Worm (Caenorhabditis elegans) whole organism, mixed stage, embryonic: ENCODE measurements around the gene F15D4.2.

ENCODE experiments used
- M03D4.4 ChIP-seq: sonication (generic microtip); optimal IDR thresholded peaks from 2 replicates; lab custom pipeline; 2017; ENCODE audit warnings: mild to moderate bottlenecking, missing genetic modification characterization, missing compliant biosample characterization
- blmp-1 ChIP-seq: fragments of 150-350 bp; optimal IDR thresholded peaks from 2 replicates; lab custom pipeline; 2014; ENCODE audit warnings: missing biosample characterization, missing genetic modification characterization
- ceh-39 ChIP-seq: fragments of 150-350 bp; optimal IDR thresholded peaks from 2 replicates; lab custom pipeline; 2014; ENCODE audit warnings: missing biosample characterization, missing genetic modification characterization
- ces-1 ChIP-seq: fragments of 150-350 bp; optimal IDR thresholded peaks from 2 replicates; lab custom pipeline; 2014; ENCODE audit warnings: missing biosample characterization, missing genetic modification reagents, missing genetic modification characterization
- cnd-1 ChIP-seq: fragments of 200-800 bp; sonication (Bioruptor generic); optimal IDR thresholded peaks from 2 replicates; lab custom pipeline; 2018; ENCODE audit warnings: mild to moderate bottlenecking, missing genetic modification characterization, missing compliant biosample characterization
- elt-1 ChIP-seq: sonication (generic microtip); optimal IDR thresholded peaks from 2 replicates; lab custom pipeline; 2017; ENCODE audit warnings: missing genetic modification characterization, mild to moderate bottlenecking, missing compliant biosample characterization, antibody characterized with exemption, moderate library complexity, borderline replicate concordance; ENCODE audit not compliant: insufficient read depth
- flh-1 ChIP-seq: fragments of 200-800 bp; sonication (Bioruptor generic); optimal IDR thresholded peaks from 2 replicates; lab custom pipeline; 2018; ENCODE audit warnings: mild to moderate bottlenecking, missing genetic modification characterization, moderate library complexity, missing compliant biosample characterization
- ham-2 ChIP-seq: fragments of 200-800 bp; sonication (Bioruptor generic); optimal IDR thresholded peaks from 2 replicates; lab custom pipeline; 2018; ENCODE audit warnings: mild to moderate bottlenecking, missing genetic modification characterization, missing compliant biosample characterization
- hlh-1 ChIP-seq: fragments of 150-350 bp; optimal IDR thresholded peaks from 2 replicates; lab custom pipeline; 2014; ENCODE audit warnings: missing biosample characterization, missing genetic modification reagents, missing genetic modification characterization
- lin-13 ChIP-seq: fragments of 150-350 bp; optimal IDR thresholded peaks from 2 replicates; lab custom pipeline; 2014; ENCODE audit warnings: missing biosample characterization, missing genetic modification characterization
- lin-32 ChIP-seq: fragments of 200-800 bp; sonication (Bioruptor generic); optimal IDR thresholded peaks from 2 replicates; lab custom pipeline; 2018; ENCODE audit warnings: mild to moderate bottlenecking, missing genetic modification characterization, missing compliant biosample characterization
- lsy-2 ChIP-seq: fragments of 150-350 bp; optimal IDR thresholded peaks from 2 replicates; lab custom pipeline; 2014; ENCODE audit warnings: missing biosample characterization, missing genetic modification characterization
- mab-5 ChIP-seq: fragments of 150-350 bp; optimal IDR thresholded peaks from 2 replicates; lab custom pipeline; 2014; ENCODE audit warnings: missing biosample characterization, missing genetic modification characterization
- mep-1 ChIP-seq: fragments of 150-350 bp; optimal IDR thresholded peaks from 2 replicates; lab custom pipeline; 2017; ENCODE audit warnings: missing biosample characterization, missing genetic modification reagents, missing genetic modification characterization, inconsistent platforms
- mls-2 ChIP-seq: sonication (generic microtip); optimal IDR thresholded peaks from 2 replicates; lab custom pipeline; 2016; ENCODE audit warnings: mild to moderate bottlenecking, missing genetic modification characterization, moderate library complexity, missing compliant biosample characterization
- nhr-12 ChIP-seq: fragments of 150-350 bp; optimal IDR thresholded peaks from 2 replicates; lab custom pipeline; 2014; ENCODE audit warnings: missing biosample characterization, missing genetic modification characterization
- nhr-2 ChIP-seq: fragments of 150-350 bp; optimal IDR thresholded peaks from 2 replicates; lab custom pipeline; 2014; ENCODE audit warnings: missing biosample characterization, missing genetic modification characterization
- nhr-237 ChIP-seq: fragments of 150-350 bp; optimal IDR thresholded peaks from 2 replicates; lab custom pipeline; 2014; ENCODE audit warnings: missing biosample characterization, missing genetic modification characterization
- nhr-28 ChIP-seq: fragments of 150-350 bp; optimal IDR thresholded peaks from 2 replicates; lab custom pipeline; 2014; ENCODE audit warnings: missing biosample characterization, missing genetic modification characterization
- pha-4 ChIP-seq: fragments of 150-350 bp; optimal IDR thresholded peaks from 2 replicates; lab custom pipeline; 2018; ENCODE audit warnings: missing biosample characterization, missing genetic modification reagents, missing genetic modification characterization
- sem-2 ChIP-seq: fragments of 200-800 bp; sonication (Bioruptor generic); optimal IDR thresholded peaks from 2 replicates; lab custom pipeline; 2018; ENCODE audit warnings: mild to moderate bottlenecking, missing genetic modification characterization, missing compliant biosample characterization
- snpc-4 ChIP-seq: fragments of 150-350 bp; optimal IDR thresholded peaks from 2 replicates; lab custom pipeline; 2014; ENCODE audit warnings: missing biosample characterization, missing genetic modification characterization
- tbx-8 ChIP-seq: fragments of 200-800 bp; sonication (Bioruptor generic); optimal IDR thresholded peaks from 2 replicates; lab custom pipeline; 2018; ENCODE audit warnings: mild to moderate bottlenecking, missing genetic modification characterization, moderate library complexity, missing compliant biosample characterization
- unc-120 ChIP-seq: sonication (generic microtip); optimal IDR thresholded peaks from 2 replicates; lab custom pipeline; 2017; ENCODE audit warnings: missing genetic modification characterization, missing compliant biosample characterization; ENCODE audit not compliant: poor library complexity, severe bottlenecking
- unc-39 ChIP-seq: fragments of 150-350 bp; optimal IDR thresholded peaks from 2 replicates; lab custom pipeline; 2014; ENCODE audit warnings: missing biosample characterization, missing genetic modification characterization
- unc-62 ChIP-seq: fragments of 150-350 bp; optimal IDR thresholded peaks from 2 replicates; lab custom pipeline; 2014; ENCODE audit warnings: missing biosample characterization, missing genetic modification reagents, missing genetic modification characterization
- zip-8 ChIP-seq: fragments of 150-350 bp; optimal IDR thresholded peaks from 2 replicates; lab custom pipeline; 2014; ENCODE audit warnings: missing biosample characterization, missing genetic modification characterization
- ztf-11 ChIP-seq: fragments of 150-350 bp; optimal IDR thresholded peaks from 2 replicates; lab custom pipeline; 2014; ENCODE audit warnings: missing biosample characterization, missing genetic modification characterization

The F15D4.2 gene

DNA sequence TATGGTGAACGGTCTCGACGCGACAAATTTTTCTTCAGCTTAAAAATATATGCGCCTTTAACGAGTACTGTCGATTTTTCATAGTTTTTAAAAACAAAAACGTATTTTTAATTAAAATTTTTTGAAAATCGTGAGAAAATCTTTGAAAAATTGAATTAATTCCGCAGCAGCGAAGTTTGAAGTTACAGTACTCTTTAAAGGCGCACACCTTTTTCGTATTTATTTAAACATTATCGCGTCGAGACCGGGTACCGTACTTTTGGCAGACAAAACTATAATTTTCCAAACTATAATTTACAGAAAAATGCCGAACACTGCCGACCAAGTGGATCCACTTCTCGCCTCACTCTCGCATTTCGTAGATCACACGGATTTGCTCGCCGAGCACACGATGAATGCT lies at the start of gene F15D4.2:
Gene F15D4.2, plus strand, starts transcription at position 301 of the 400 bp plus-strand sequence.
- TF ChIP-seq mls-2 (no peak), ztf-11 (tag; lab: Kevin White, UChicago) (no peak), nhr-2 (tag; lab: Kevin White, UChicago) (no peak), nhr-12 (tag; lab: Kevin White, UChicago) (no peak), unc-62 (GFP tag; lab: Kevin White, UChicago) (no peak), zip-8 (tag; lab: Kevin White, UChicago) (no peak), M03D4.4 (tag; lab: Kevin White, UChicago) (no peak), ceh-39 (no peak), unc-120 (tag; lab: Kevin White, UChicago) (no peak), flh-1 (GFP tag; lab: Kevin White, UChicago) (no peak), cnd-1 (no peak), unc-39 (tag; lab: Kevin White, UChicago) (no peak), lsy-2 (no peak), tbx-8 (GFP tag; lab: Kevin White, UChicago) (no peak), elt-1 (tag; lab: Kevin White, UChicago) (no peak), nhr-28 (tag; lab: Kevin White, UChicago) (no peak)
- TF ChIP-seq, all 35 proteins: peak for 0

DNA sequence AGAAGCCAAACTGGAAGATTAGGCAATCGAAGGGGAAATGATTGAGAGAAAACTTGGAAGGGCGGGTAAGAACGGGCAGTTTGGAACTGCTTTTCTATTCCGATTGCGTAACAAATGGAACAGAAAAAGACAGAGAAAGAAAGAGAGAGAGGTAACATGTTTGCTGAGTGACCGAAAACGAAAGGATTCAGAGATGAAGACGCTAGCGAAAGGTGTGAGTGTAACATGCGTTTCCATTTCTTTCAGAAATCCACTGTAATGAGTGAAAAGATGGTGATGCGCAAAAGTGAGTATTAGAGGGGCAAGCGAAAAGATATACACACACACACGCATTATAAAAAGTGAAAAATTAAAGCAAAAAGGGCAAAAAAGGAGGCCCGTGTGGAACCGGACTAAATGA lies 48.4 kb upstream of the F15D4.2 start:
- TF ChIP-seq unc-120 (tag; lab: Kevin White, UChicago) (no peak), mep-1 (tag; lab: Kevin White, UChicago) (no peak), blmp-1 (peak; percentile 79), zip-8 (tag; lab: Kevin White, UChicago) (peak; percentile 32), ces-1 (no peak), cnd-1 (no peak), lsy-2 (no peak)

DNA sequence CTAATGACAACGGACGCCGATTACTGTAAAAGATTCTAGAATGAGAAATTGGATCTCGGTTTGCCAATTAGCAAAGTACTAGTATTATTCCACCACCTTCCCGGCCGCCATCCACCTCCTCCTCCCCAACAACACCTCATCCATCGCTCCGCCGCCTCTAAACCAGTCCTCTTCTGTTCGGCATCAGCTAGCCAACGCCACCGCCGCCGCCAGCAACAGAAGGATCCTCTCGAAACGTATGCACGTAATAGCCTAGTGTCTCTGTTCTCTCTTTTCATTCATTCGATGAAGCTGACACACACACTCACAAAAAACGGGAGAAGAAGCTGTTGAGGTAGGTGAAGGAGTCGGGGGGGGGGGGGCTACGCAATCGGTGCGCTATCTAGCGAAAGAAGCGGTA lies 45.2 kb upstream of the F15D4.2 start:
- TF ChIP-seq cnd-1 (no peak), nhr-28 (tag; lab: Kevin White, UChicago) (no peak), nhr-237 (tag; lab: Kevin White, UChicago) (no peak), sem-2 (no peak), ces-1 (no peak), snpc-4 (tag; lab: Kevin White, UChicago) (no peak), unc-62 (GFP tag; lab: Kevin White, UChicago) (no peak)

DNA sequence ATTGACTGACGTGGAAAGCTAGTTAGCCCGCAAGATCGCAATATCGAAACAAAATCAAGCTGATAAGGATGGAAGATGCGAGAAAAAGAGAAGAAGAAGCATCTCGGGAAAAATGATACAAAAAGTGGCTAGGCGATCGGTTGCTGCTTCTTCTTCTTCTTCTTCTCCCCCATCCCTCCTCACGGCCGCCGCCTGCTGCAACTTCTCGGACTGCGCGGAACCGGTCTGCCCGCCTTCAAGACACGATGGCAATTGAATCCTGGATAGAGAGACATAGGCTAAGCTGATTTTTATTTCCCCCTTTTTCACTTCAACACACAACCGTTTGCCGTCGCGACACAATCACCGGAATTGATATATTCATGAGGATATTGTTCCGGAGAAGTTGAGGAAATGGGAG lies 41.5 kb upstream of the F15D4.2 start:
- no peak for TF ChIP-seq sem-2
- TF ChIP-seq lsy-2, result no peak
- no peak for TF ChIP-seq snpc-4 (tag; lab: Kevin White, UChicago)
- TF ChIP-seq nhr-237 (tag; lab: Kevin White, UChicago), result no peak
- no peak for TF ChIP-seq lin-13
- TF ChIP-seq pha-4 (tag; lab: Kevin White, UChicago), result no peak
- no peak for TF ChIP-seq lin-32
- TF ChIP-seq mab-5 (tag; lab: Kevin White, UChicago), result no peak

DNA sequence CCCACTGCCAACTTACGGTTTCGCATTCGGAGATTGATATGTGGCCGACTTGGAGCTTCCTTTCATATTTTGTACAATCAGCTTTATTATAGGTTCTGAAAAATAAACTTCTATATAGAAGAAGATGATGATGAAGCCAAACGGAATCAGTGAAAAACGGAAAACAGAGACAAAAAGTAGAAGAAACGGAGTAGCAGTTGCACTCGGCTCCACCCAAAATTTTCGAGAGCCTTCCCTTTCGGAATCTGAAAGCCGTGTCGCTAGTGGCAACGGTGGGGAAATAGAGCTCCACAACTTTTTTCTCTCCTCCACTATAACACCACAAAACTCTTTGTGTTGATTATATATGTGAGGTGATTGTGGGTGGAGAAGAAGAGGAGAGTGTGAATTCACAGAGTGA lies 34.4 kb upstream of the F15D4.2 start, which contains the start of gene W09H1.1:
Gene W09H1.1, minus strand, starts transcription at position 101 of the 400 bp plus-strand sequence.
- TF ChIP-seq flh-1 (GFP tag; lab: Kevin White, UChicago) (no peak), unc-62 (GFP tag; lab: Kevin White, UChicago) (no peak), mab-5 (tag; lab: Kevin White, UChicago) (no peak)
- TF ChIP-seq, all 35 proteins: peak for 0

DNA sequence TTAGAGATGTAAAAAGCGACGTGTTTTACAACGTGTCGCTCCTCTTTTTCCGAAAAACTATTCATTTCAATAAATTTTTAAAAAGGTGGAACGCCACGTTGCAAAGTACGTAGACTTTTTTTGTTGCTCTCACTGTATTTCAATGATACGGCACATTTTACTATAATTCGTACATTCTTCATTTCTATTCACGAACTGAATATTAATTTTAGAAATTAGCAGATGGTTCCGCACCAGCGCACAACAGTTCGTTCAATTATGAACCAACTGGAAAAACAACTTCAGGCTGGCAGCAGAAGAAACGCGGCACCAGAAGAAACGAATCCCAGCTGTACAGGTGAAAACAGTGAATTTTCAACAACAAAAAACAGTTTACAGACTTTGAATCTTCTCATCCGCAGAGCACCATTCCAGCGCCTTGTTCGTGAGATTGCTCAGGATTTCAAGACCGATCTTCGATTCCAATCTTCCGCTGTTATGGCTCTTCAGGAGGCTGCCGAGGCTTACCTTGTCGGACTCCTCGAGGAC lies 32.6 kb upstream of the F15D4.2 start, which contains the start of the genes W09H1.4 and his-73:
Gene W09H1.4, plus strand, starts transcription at position 301 of the 528 bp plus-strand sequence.
Gene his-73, plus strand, starts transcription at position 478 of the 528 bp plus-strand sequence.
- TF ChIP-seq mab-5 (tag; lab: Kevin White, UChicago), result no peak
- no peak for TF ChIP-seq hlh-1 (tag; lab: Kevin White, UChicago)
- no peak for TF ChIP-seq ham-2 (GFP tag; lab: Kevin White, UChicago)
- TF ChIP-seq zip-8 (tag; lab: Kevin White, UChicago), result no peak
- TF ChIP-seq nhr-2 (tag; lab: Kevin White, UChicago), result no peak
- TF ChIP-seq, all 35 proteins: peak for 0
